Worm (Caenorhabditis elegans) whole organism, midembryonic: ENCODE measurements around the gene gcy-33.

Source experiments
- cog-1 ChIP-seq: sonication (generic microtip); optimal IDR thresholded peaks from 2 replicates; lab custom pipeline; 2016; ENCODE audit warnings: missing genetic modification characterization, missing compliant biosample characterization
- flt-1 ChIP-seq: fragments of 200-800 bp; sonication (Bioruptor generic); IDR thresholded peaks from 2 replicates; pipeline ENCODE4 v1.3.6; 2022; ENCODE audit warnings: missing genetic modification characterization, missing compliant biosample characterization
- med-1 ChIP-seq: sonication (generic microtip); optimal IDR thresholded peaks from 2 replicates; lab custom pipeline; 2017; ENCODE audit warnings: missing genetic modification characterization, mild to moderate bottlenecking, missing compliant biosample characterization, antibody characterized with exemption, missing genetic modification reagents; ENCODE audit not compliant: insufficient read depth
- ref-1 ChIP-seq: fragments of 200-800 bp; sonication (Bioruptor generic); conservative IDR thresholded peaks from 2 replicates; pipeline ENCODE4 v1.3.6; 2022; ENCODE audit warnings: missing genetic modification reagents, missing genetic modification characterization, missing compliant biosample characterization
- tab-1 ChIP-seq: fragments of 200-800 bp; sonication (Bioruptor generic); IDR thresholded peaks from 2 replicates; pipeline ENCODE4 v1.3.6; 2022; ENCODE audit warnings: missing genetic modification characterization, missing compliant biosample characterization
- ztf-29 ChIP-seq: fragments of 200-800 bp; sonication (Bioruptor generic); IDR thresholded peaks from 2 replicates; pipeline ENCODE4 v1.3.6; 2022; ENCODE audit warnings: missing genetic modification reagents, missing genetic modification characterization, missing compliant biosample characterization

DNA sequence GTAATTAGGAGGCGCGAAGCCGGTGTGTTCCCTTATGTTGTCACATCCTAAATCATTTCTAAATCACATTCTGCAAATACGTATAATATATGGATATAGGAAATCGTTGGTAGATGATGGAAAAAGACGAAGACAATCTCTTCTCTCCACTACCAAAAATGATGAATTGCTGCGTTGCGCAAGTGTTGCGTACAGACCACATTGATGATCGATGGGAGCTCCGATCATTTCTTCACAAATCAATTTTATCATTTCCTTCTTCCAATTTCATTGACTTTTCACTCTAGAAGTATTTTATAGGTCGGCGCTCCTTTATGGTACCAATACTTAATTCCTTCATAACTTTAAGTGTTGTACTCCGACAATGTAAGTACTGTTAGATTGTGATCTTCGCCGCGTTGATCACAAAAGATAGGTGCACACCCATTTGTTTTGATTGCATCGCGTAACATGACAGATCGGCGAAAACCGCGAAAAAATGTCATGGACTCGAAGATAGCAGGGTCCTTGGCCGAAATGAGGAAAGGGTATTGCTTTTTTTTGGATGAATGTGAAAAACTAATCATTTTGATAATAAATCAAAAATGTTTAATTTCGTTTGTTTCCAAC lies 52.0 kb downstream of the gcy-33 start:
- TF ChIP-seq cog-1 (tag; lab: Kevin White, UChicago) (no peak), med-1 (GFP tag; lab: Kevin White, UChicago) (no peak), ref-1 (GFP tag; lab: Robert Waterston, UW) (no peak), tab-1 (GFP tag; lab: Robert Waterston, UW) (no peak), flt-1 (GFP tag; lab: Robert Waterston, UW) (no peak), ztf-29 (GFP tag; lab: Robert Waterston, UW) (no peak)
